Fruit fly (Drosophila melanogaster) whole organism, wandering third instar larva: ENCODE measurements around the gene eya.

Experiments
- Abd-B ChIP-seq: fragments of >200 bp; optimal IDR thresholded peaks from 2 replicates; lab custom pipeline; 2017; ENCODE audit warnings: missing biosample characterization, missing genetic modification characterization
- CG32264 ChIP-seq: fragments of 200-800 bp; sonication (Bioruptor generic); optimal IDR thresholded peaks from 2 replicates; lab custom pipeline; 2016; ENCODE audit warnings: missing biosample characterization, missing genetic modification characterization
- CG9705 ChIP-seq: fragments of 200-800 bp; sonication (Bioruptor generic); optimal IDR thresholded peaks from 2 replicates; lab custom pipeline; 2018; ENCODE audit warnings: missing biosample characterization, mild to moderate bottlenecking, missing genetic modification characterization
- CrebA ChIP-seq: fragments of 200-800 bp; sonication (Bioruptor generic); optimal IDR thresholded peaks from 2 replicates; lab custom pipeline; 2016; ENCODE audit warnings: missing biosample characterization, mild to moderate bottlenecking, missing genetic modification characterization, borderline replicate concordance
- Dfd ChIP-seq: fragments of >200 bp; optimal IDR thresholded peaks from 2 replicates; lab custom pipeline; 2017; ENCODE audit warnings: missing biosample characterization, missing genetic modification characterization
- Dif ChIP-seq: fragments of 200-275, 200-300 bp; sonication (Bioruptor generic); optimal IDR thresholded peaks from 2 replicates; lab custom pipeline; 2018; ENCODE audit warnings: missing biosample characterization, missing genetic modification characterization; ENCODE audit not compliant: partially characterized antibody
- GATAd ChIP-seq: sonication (Bioruptor generic); optimal IDR thresholded peaks from 2 replicates; lab custom pipeline; 2016; ENCODE audit warnings: missing biosample characterization, missing genetic modification characterization
- HLH106 ChIP-seq: fragments of 200-800 bp; optimal IDR thresholded peaks from 3 replicates; lab custom pipeline; 2019; ENCODE audit warnings: missing biosample characterization, mild to moderate bottlenecking, missing genetic modification characterization, moderate library complexity
- Hnf4 ChIP-seq: fragments of 200-800 bp; sonication (Bioruptor generic); optimal IDR thresholded peaks from 2 replicates; lab custom pipeline; 2016; ENCODE audit warnings: missing biosample characterization, mild to moderate bottlenecking, missing genetic modification characterization
- Hr78 ChIP-seq: fragments of >200 bp; optimal IDR thresholded peaks from 2 replicates; lab custom pipeline; 2017; ENCODE audit warnings: missing biosample characterization, missing genetic modification characterization
- Hr83 ChIP-seq: fragments of 200-300 bp; sonication (Bioruptor generic); optimal IDR thresholded peaks from 2 replicates; lab custom pipeline; 2016; ENCODE audit warnings: missing biosample characterization, mild to moderate bottlenecking, missing genetic modification characterization, moderate library complexity; ENCODE audit not compliant: poor library complexity, severe bottlenecking
- Jra ChIP-seq: sonication (Bioruptor generic); optimal IDR thresholded peaks from 2 replicates; lab custom pipeline; 2016; ENCODE audit warnings: missing biosample characterization, missing genetic modification characterization
- Mio ChIP-seq: sonication (Bioruptor generic); optimal IDR thresholded peaks from 2 replicates; lab custom pipeline; 2016; ENCODE audit warnings: missing biosample characterization, missing genetic modification characterization
- Myc ChIP-seq: fragments of >200 bp; optimal IDR thresholded peaks from 2 replicates; lab custom pipeline; 2017
- N ChIP-seq: fragments of >200 bp; optimal IDR thresholded peaks from 2 replicates; lab custom pipeline; 2018; ENCODE audit warnings: missing biosample characterization, missing external identifiers, missing genetic modification characterization
- OdsH ChIP-seq: fragments of 200-800 bp; sonication (Bioruptor generic); optimal IDR thresholded peaks from 2 replicates; lab custom pipeline; 2016; ENCODE audit warnings: missing biosample characterization, mild to moderate bottlenecking, missing genetic modification characterization
- Rel ChIP-seq, 2 experiments: fragments of 200-800 bp; sonication (Bioruptor generic) in 1 of 2; optimal IDR thresholded peaks; 2 replicates in 1 of 2; 3 replicates in 1 of 2; lab custom pipeline; 2016 to 2019; ENCODE audit warnings: mild to moderate bottlenecking in 2 of 2, missing biosample characterization in 2 of 2, missing genetic modification characterization in 2 of 2, moderate library complexity in 1 of 2
- Sp1 ChIP-seq: fragments of 200-800 bp; sonication (Bioruptor generic); optimal IDR thresholded peaks from 3 replicates; lab custom pipeline; 2019; ENCODE audit warnings: missing biosample characterization, mild to moderate bottlenecking, missing genetic modification characterization, moderate library complexity
- Vsx2 ChIP-seq: fragments of 200-300, 225-300 bp; sonication (Bioruptor generic); optimal IDR thresholded peaks from 2 replicates; lab custom pipeline; 2018; ENCODE audit warnings: missing biosample characterization, missing genetic modification characterization; ENCODE audit not compliant: partially characterized antibody
- br ChIP-seq: fragments of 200-800 bp; sonication (Bioruptor generic); optimal IDR thresholded peaks from 2 replicates; lab custom pipeline; 2016; ENCODE audit warnings: missing biosample characterization, missing genetic modification characterization
- brk ChIP-seq: fragments of 200-800 bp; sonication (Bioruptor generic); optimal IDR thresholded peaks from 2 replicates; lab custom pipeline; 2016; ENCODE audit warnings: missing biosample characterization, mild to moderate bottlenecking, missing genetic modification characterization
- dl ChIP-seq, 2 experiments: fragments of 175-275, 200-275 bp in 1 of 2; fragments of 200-275 bp in 1 of 2; sonication (Bioruptor generic); optimal IDR thresholded peaks; lab custom pipeline; 2018; ENCODE audit warnings: mild to moderate bottlenecking in 2 of 2, missing biosample characterization in 2 of 2, missing genetic modification characterization in 2 of 2, moderate library complexity in 2 of 2; ENCODE audit not compliant: partially characterized antibody in 2 of 2, insufficient read depth in 1 of 2
- dmrt93B ChIP-seq: fragments of 200-800 bp; sonication (Bioruptor generic); optimal IDR thresholded peaks from 2 replicates; lab custom pipeline; 2018; ENCODE audit warnings: missing biosample characterization, mild to moderate bottlenecking, missing genetic modification characterization
- dsf ChIP-seq: sonication (Bioruptor generic); optimal IDR thresholded peaks from 2 replicates; lab custom pipeline; 2016; ENCODE audit warnings: missing biosample characterization, missing genetic modification characterization, borderline replicate concordance
- ey ChIP-seq: fragments of 200-800 bp; sonication (Bioruptor generic); optimal IDR thresholded peaks from 2 replicates; lab custom pipeline; 2016; ENCODE audit warnings: missing biosample characterization, missing genetic modification characterization
- foxo ChIP-seq, 2 experiments: fragments of 200-800 bp; sonication (Bioruptor generic); optimal IDR thresholded peaks; 2 replicates in 1 of 2; 3 replicates in 1 of 2; lab custom pipeline; 2016 to 2017; ENCODE audit warnings: missing biosample characterization in 2 of 2, missing genetic modification characterization in 2 of 2
- fru ChIP-seq: fragments of 200-800 bp; sonication (Bioruptor generic); optimal IDR thresholded peaks from 3 replicates; lab custom pipeline; 2016; ENCODE audit warnings: missing biosample characterization, mild to moderate bottlenecking, missing genetic modification characterization
- h ChIP-seq: fragments of 200-800 bp; sonication (Bioruptor generic); optimal IDR thresholded peaks from 3 replicates; lab custom pipeline; 2016; ENCODE audit warnings: missing biosample characterization, mild to moderate bottlenecking, missing genetic modification characterization
- jim ChIP-seq: fragments of 175-275, 200-325 bp; sonication (Bioruptor generic); optimal IDR thresholded peaks from 2 replicates; lab custom pipeline; 2016; ENCODE audit warnings: missing biosample characterization, mild to moderate bottlenecking, missing genetic modification characterization
- lola ChIP-seq: fragments of >200 bp; optimal IDR thresholded peaks from 2 replicates; lab custom pipeline; 2017; ENCODE audit warnings: missing biosample characterization, missing genetic modification characterization
- pan ChIP-seq: fragments of >200 bp; optimal IDR thresholded peaks from 2 replicates; lab custom pipeline; 2017
- psq ChIP-seq: fragments of 200-800 bp; sonication (Bioruptor generic); optimal IDR thresholded peaks from 3 replicates; lab custom pipeline; 2017; ENCODE audit warnings: missing biosample characterization, mild to moderate bottlenecking, missing genetic modification characterization, moderate library complexity
- rgr ChIP-seq: fragments of 200-800 bp; sonication (Bioruptor generic); optimal IDR thresholded peaks from 3 replicates; lab custom pipeline; 2016; ENCODE audit warnings: missing biosample characterization, mild to moderate bottlenecking, missing genetic modification characterization
- sage ChIP-seq: fragments of 200-800 bp; sonication (Bioruptor generic); optimal IDR thresholded peaks from 2 replicates; lab custom pipeline; 2016; ENCODE audit warnings: missing biosample characterization, mild to moderate bottlenecking, missing genetic modification characterization
- sv ChIP-seq: fragments of 200-800 bp; sonication (Bioruptor generic); optimal IDR thresholded peaks from 3 replicates; lab custom pipeline; 2016; ENCODE audit warnings: missing biosample characterization, missing genetic modification characterization
- tai ChIP-seq: sonication (Bioruptor generic); optimal IDR thresholded peaks from 2 replicates; lab custom pipeline; 2016; ENCODE audit warnings: missing biosample characterization, missing genetic modification characterization
- usp ChIP-seq: fragments of >200 bp; optimal IDR thresholded peaks from 2 replicates; lab custom pipeline; 2017; ENCODE audit warnings: missing biosample characterization, missing genetic modification characterization
- woc ChIP-seq: sonication (Bioruptor generic); optimal IDR thresholded peaks from 2 replicates; lab custom pipeline; 2016; ENCODE audit warnings: missing biosample characterization, mild to moderate bottlenecking, missing genetic modification characterization

eya gene

DNA sequence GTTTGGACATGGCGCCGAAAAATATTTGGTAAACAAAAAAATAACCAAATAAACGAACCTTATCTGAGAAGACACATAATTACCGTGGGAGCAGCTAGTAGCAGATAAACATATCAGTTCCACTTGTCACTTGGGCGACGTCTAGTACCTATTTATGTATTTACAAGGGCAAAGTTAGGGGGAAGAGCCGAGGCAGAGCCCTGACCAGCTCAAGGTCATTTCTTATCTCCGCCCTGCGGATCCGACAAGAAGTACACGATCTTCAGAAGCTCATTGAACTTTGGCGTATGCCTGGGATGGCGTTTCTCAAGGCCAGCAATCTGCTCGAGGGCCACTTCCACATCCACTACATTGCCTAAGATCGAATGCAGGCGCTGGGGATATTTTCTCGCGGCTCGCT is 18.2 kb upstream of the eya start:
- TF ChIP-seq dsf (no peak), br (GFP tag; lab: Kevin White, UChicago) (no peak), psq (GFP tag; lab: Kevin White, UChicago) (no peak), tai (GFP tag; lab: Kevin White, UChicago) (no peak), OdsH (GFP tag; lab: Kevin White, UChicago) (no peak), usp (GFP tag; lab: Kevin White, UChicago) (no peak), woc (no peak), Hr83 (no peak), sage (no peak), CG9705 (GFP tag; lab: Kevin White, UChicago) (no peak), Hr78 (GFP tag; lab: Kevin White, UChicago) (no peak), Jra (GFP tag; lab: Kevin White, UChicago) (no peak), Dfd (GFP tag; lab: Kevin White, UChicago) (no peak), fru (GFP tag; lab: Kevin White, UChicago) (no peak), sv (no peak), Abd-B (no peak), dl (GFP tag; optimal IDR thresholded peaks at IDR 0.05; lab: Kevin White, UChicago; ENCODE audit: insufficient read depth in 1 of 2, partially characterized antibody in 2 of 2) (no peak), HLH106 (no peak)
- TF ChIP-seq, all 38 proteins: peak for 0

DNA sequence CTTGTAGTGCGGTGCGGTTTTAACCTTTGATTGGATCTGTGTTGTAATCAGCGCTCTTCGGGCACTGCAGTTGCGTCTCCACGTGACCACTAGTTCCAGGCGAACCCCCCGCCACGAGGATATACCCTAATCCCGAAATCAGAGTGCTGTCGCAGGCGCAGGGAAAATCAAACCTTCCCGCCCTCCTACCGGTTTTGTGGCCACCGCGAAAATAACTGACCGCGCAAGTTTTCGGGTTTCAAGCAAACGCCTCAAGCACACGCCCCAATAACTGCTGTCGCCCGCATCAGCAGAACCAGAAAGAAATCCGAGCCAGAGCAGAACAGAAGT is 15.5 kb upstream of the eya start:
- TF ChIP-seq Hr83 (no peak), Sp1 (GFP tag; lab: Kevin White, UChicago) (no peak), tai (GFP tag; lab: Kevin White, UChicago) (no peak), sv (no peak), h (no peak), dmrt93B (GFP tag; lab: Kevin White, UChicago) (no peak), rgr (GFP tag; lab: Kevin White, UChicago) (no peak), psq (GFP tag; lab: Kevin White, UChicago) (no peak), N (GFP tag; lab: Kevin White, UChicago) (no peak), Vsx2 (no peak), Rel (GFP tag; optimal IDR thresholded peaks at IDR 0.05; lab: Kevin White, UChicago) (no peak), Rel (tag; optimal IDR thresholded peaks at IDR 0.05; lab: Kevin White, UChicago) (no peak), sage (no peak)
- TF ChIP-seq, all 38 proteins: peak for 0

DNA sequence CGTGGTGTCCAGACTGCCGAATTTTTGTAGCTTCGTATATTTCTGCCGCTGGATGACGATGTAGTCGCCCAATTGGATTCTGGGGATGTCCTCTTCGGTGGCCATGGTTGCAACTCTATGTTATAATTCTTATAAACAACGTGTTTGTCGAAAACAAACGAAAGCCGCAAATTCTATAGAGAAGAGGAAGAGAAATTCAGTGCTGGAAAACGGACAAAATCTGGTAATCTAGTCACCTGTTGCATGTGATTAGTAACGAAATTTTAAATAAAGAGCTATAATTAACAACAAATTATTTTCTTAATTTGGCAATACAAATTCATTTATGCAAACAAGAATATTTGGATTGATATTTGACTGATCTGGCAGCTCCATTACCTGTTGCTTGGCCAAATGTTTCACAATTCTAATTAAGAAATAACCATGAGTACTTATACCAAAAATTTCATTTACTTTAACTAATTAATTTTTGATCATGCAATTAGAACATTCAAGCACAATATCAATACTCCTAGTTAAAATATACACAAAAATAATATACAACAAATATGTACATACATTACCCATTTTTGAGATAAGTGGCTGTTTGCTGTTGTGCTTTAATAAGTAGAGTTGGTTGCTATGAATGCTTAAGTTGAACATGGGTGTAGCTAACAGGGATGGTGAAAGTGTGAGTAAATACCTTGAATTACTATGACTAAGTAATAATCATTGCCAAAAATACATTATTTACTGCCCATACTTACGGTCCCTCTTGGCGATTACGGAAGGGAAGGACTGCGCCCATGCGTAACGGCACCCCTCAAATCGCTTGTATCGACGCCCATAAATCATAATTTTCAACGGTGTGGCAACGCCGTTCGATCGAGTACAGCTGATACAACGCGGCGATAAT is 14.9 kb upstream of the eya start, which contains the start of the genes Trmt6 and Ent2:
Trmt6 (minus strand) TSS at position 827 of the 895 bp plus-strand sequence.
Ent2 (plus strand) TSS at position 863 of the 895 bp plus-strand sequence.
- no peak for TF ChIP-seq Abd-B
- peak; percentile 93 for TF ChIP-seq psq (GFP tag; lab: Kevin White, UChicago)
- TF ChIP-seq woc, result peak; percentile 93
- peak; percentile 85 for TF ChIP-seq sage
- peak; percentile 97 for TF ChIP-seq br (GFP tag; lab: Kevin White, UChicago)
- TF ChIP-seq dsf, result peak; percentile 83
- TF ChIP-seq dmrt93B (GFP tag; lab: Kevin White, UChicago), result peak; percentile 94
- TF ChIP-seq foxo (GFP tag; optimal IDR thresholded peaks at IDR 0.05; lab: Kevin White, UChicago), result peak; percentile 86 to 98
- peak; percentile 83 for TF ChIP-seq Mio (GFP tag; lab: Kevin White, UChicago)
- TF ChIP-seq Vsx2, result no peak
- no peak for TF ChIP-seq Dif (GFP tag; lab: Kevin White, UChicago)
- peak; percentile 92 for TF ChIP-seq Jra (GFP tag; lab: Kevin White, UChicago)
- peak; percentile 13 for TF ChIP-seq Myc
- TF ChIP-seq OdsH (GFP tag; lab: Kevin White, UChicago), result peak; percentile 97
- TF ChIP-seq GATAd (GFP tag; lab: Kevin White, UChicago), result peak; percentile 94
- peak; percentile 95 for TF ChIP-seq HLH106
- TF ChIP-seq brk (GFP tag; lab: Kevin White, UChicago), result peak; percentile 85
- peak; percentile 97 for TF ChIP-seq ey (GFP tag; lab: Kevin White, UChicago)
- no peak for TF ChIP-seq dl (GFP tag; optimal IDR thresholded peaks at IDR 0.05; lab: Kevin White, UChicago; ENCODE audit: insufficient read depth in 1 of 2, partially characterized antibody in 2 of 2)
- peak; percentile 94 for TF ChIP-seq Hnf4 (GFP tag; lab: Kevin White, UChicago)
- peak; percentile 98 for TF ChIP-seq rgr (GFP tag; lab: Kevin White, UChicago)
- peak; percentile 82 for TF ChIP-seq Rel (GFP tag; optimal IDR thresholded peaks at IDR 0.05; lab: Kevin White, UChicago)
- peak; percentile 68 for TF ChIP-seq Rel (tag; optimal IDR thresholded peaks at IDR 0.05; lab: Kevin White, UChicago)
- no peak for TF ChIP-seq N (GFP tag; lab: Kevin White, UChicago)
- peak; percentile 94 for TF ChIP-seq CG32264
- no peak for TF ChIP-seq pan (lab: Kevin White, UChicago)
- TF ChIP-seq h, result peak; percentile 98
- TF ChIP-seq jim, result peak; percentile 90
- peak; percentile 94 for TF ChIP-seq sv
- TF ChIP-seq Sp1 (GFP tag; lab: Kevin White, UChicago), result peak; percentile 88
- no peak for TF ChIP-seq tai (GFP tag; lab: Kevin White, UChicago)
- TF ChIP-seq usp (GFP tag; lab: Kevin White, UChicago), result no peak
- TF ChIP-seq CrebA, result no peak
- TF ChIP-seq Hr83, result peak; percentile 99
- no peak for TF ChIP-seq Hr78 (GFP tag; lab: Kevin White, UChicago)
- no peak for TF ChIP-seq lola (GFP tag; lab: Kevin White, UChicago)
- TF ChIP-seq CG9705 (GFP tag; lab: Kevin White, UChicago), result peak; percentile 88
- TF ChIP-seq Dfd (GFP tag; lab: Kevin White, UChicago), result no peak
- TF ChIP-seq fru (GFP tag; lab: Kevin White, UChicago), result peak; percentile 96
